Worm (Caenorhabditis elegans): ENCODE data around the gene unc-79.

- no peak for TF ChIP-seq dao-5 (tag; optimal IDR thresholded peaks at IDR 0.05)
- no peak for TF ChIP-seq him-1 (tag; optimal IDR thresholded peaks at IDR 0.05)
- no peak for TF ChIP-seq W03F9.2 (tag; optimal IDR thresholded peaks at IDR 0.05)
Observed at ce11 chrIII:4034984-4035383, 31.4 kb upstream of the unc-79 start.
